Worm (Caenorhabditis elegans) whole organism, L4 larva: ENCODE data around the gene F07C3.3.

Source experiments
- F26F4.8 ChIP-seq: fragments of 200-800 bp; sonication (Bioruptor generic); conservative IDR thresholded peaks from 2 replicates; pipeline ENCODE4 v1.3.6; 2022; ENCODE audit warnings: missing genetic modification characterization, missing compliant biosample characterization
- F44E2.7 ChIP-seq: fragments of 200-800 bp; sonication (Bioruptor generic); IDR thresholded peaks from 2 replicates; pipeline ENCODE4 v2.1.2; 2022; ENCODE audit warnings: missing genetic modification characterization, missing compliant biosample characterization
- F49E8.2 ChIP-seq: sonication (generic microtip); optimal IDR thresholded peaks from 2 replicates; lab custom pipeline; 2016; ENCODE audit warnings: missing compliant biosample characterization, mild to moderate bottlenecking, missing genetic modification characterization, borderline replicate concordance
- R02D3.7 ChIP-seq: fragments of 150-350 bp; sonication (generic microtip); optimal IDR thresholded peaks from 3 replicates; lab custom pipeline; 2014; ENCODE audit warnings: missing biosample characterization, missing genetic modification characterization
- Y105C5A.15 ChIP-seq: fragments of 200-800 bp; sonication (Bioruptor generic); IDR thresholded peaks from 2 replicates; pipeline ENCODE4 v1.3.6; 2022; ENCODE audit warnings: missing genetic modification characterization, missing compliant biosample characterization
- Y75B8A.6 ChIP-seq: fragments of 200-800 bp; sonication (Bioruptor generic); IDR thresholded peaks from 2 replicates; pipeline ENCODE4 v1.3.6; 2022; ENCODE audit warnings: missing genetic modification reagents, missing genetic modification characterization, missing compliant biosample characterization
- ZK337.2 ChIP-seq: fragments of 200-800 bp; sonication (Bioruptor generic); IDR thresholded peaks from 2 replicates; pipeline ENCODE4 v1.3.6; 2022; ENCODE audit warnings: missing genetic modification reagents, missing genetic modification characterization, missing compliant biosample characterization
- attf-4 ChIP-seq: sonication (generic microtip); optimal IDR thresholded peaks from 3 replicates; lab custom pipeline; 2017; ENCODE audit warnings: missing biosample characterization, missing genetic modification characterization
- ceh-20 ChIP-seq: fragments of 200-800 bp; sonication (Bioruptor generic); IDR thresholded peaks from 2 replicates; pipeline ENCODE4 v1.3.6; 2022; ENCODE audit warnings: missing genetic modification reagents, missing genetic modification characterization, missing compliant biosample characterization
- ceh-32 ChIP-seq: sonication (generic microtip); optimal IDR thresholded peaks from 2 replicates; lab custom pipeline; 2016; ENCODE audit warnings: mild to moderate bottlenecking, missing genetic modification characterization, missing compliant biosample characterization; ENCODE audit not compliant: poor library complexity
- ceh-82 ChIP-seq: sonication (generic microtip); optimal IDR thresholded peaks from 2 replicates; lab custom pipeline; 2017; ENCODE audit warnings: missing biosample characterization, missing genetic modification characterization
- cey-2 ChIP-seq: sonication (generic microtip); optimal IDR thresholded peaks from 3 replicates; lab custom pipeline; 2017; ENCODE audit warnings: missing genetic modification characterization, mild to moderate bottlenecking, missing compliant biosample characterization, antibody characterized with exemption, borderline replicate concordance; ENCODE audit not compliant: insufficient read depth
- daf-16 ChIP-seq, 3 experiments: sonication (generic microtip); optimal IDR thresholded peaks; 2 replicates each; lab custom pipeline; 2016 to 2017; ENCODE audit warnings: missing genetic modification characterization in 3 of 3, missing genetic modification reagents in 3 of 3, mild to moderate bottlenecking in 2 of 3, missing compliant biosample characterization in 2 of 3, missing biosample characterization in 1 of 3, moderate library complexity in 1 of 3
- daf-19 ChIP-seq: fragments of 200-800 bp; sonication (Bioruptor generic); conservative IDR thresholded peaks from 2 replicates; pipeline ENCODE4 v1.3.6; 2022; ENCODE audit warnings: missing genetic modification characterization, missing compliant biosample characterization
- daf-8 ChIP-seq: fragments of 200-800 bp; sonication (Bioruptor generic); IDR thresholded peaks from 2 replicates; pipeline ENCODE4 v1.3.6; 2022; ENCODE audit warnings: missing genetic modification characterization, missing compliant biosample characterization
- dmd-6 ChIP-seq: fragments of 200-800 bp; sonication (Bioruptor generic); IDR thresholded peaks from 2 replicates; pipeline ENCODE4 v1.3.6; 2022; ENCODE audit warnings: missing genetic modification reagents, missing genetic modification characterization, missing compliant biosample characterization
- dmd-8 ChIP-seq: fragments of 200-800 bp; sonication (Bioruptor generic); IDR thresholded peaks from 2 replicates; pipeline ENCODE4 v1.3.6; 2022; ENCODE audit warnings: missing genetic modification characterization, missing compliant biosample characterization
- duxl-1 ChIP-seq: sonication (generic microtip); optimal IDR thresholded peaks from 2 replicates; lab custom pipeline; 2016; ENCODE audit warnings: mild to moderate bottlenecking, missing genetic modification characterization, moderate library complexity, missing compliant biosample characterization; ENCODE audit not compliant: poor library complexity
- dve-1 ChIP-seq: sonication (generic microtip); optimal IDR thresholded peaks from 2 replicates; lab custom pipeline; 2017; ENCODE audit warnings: antibody characterized with exemption, mild to moderate bottlenecking, missing genetic modification characterization, missing compliant biosample characterization; ENCODE audit not compliant: insufficient read depth
- egl-43 ChIP-seq: fragments of 200-800 bp; sonication (Bioruptor generic); IDR thresholded peaks from 2 replicates; pipeline ENCODE4 v1.3.6; 2022; ENCODE audit warnings: missing genetic modification reagents, missing genetic modification characterization, missing compliant biosample characterization
- fos-1 ChIP-seq: fragments of 150-350 bp; optimal IDR thresholded peaks from 2 replicates; lab custom pipeline; 2014; ENCODE audit warnings: missing biosample characterization, missing genetic modification characterization
- hlh-11 ChIP-seq: fragments of 200-800 bp; sonication (Bioruptor generic); optimal IDR thresholded peaks from 2 replicates; lab custom pipeline; 2018; ENCODE audit warnings: mild to moderate bottlenecking, missing genetic modification characterization, missing compliant biosample characterization
- hlh-30 ChIP-seq: sonication (generic microtip); optimal IDR thresholded peaks from 2 replicates; lab custom pipeline; 2017; ENCODE audit warnings: antibody characterized with exemption, mild to moderate bottlenecking, missing genetic modification characterization, missing compliant biosample characterization; ENCODE audit not compliant: insufficient read depth
- hmg-1.1 ChIP-seq: fragments of 200-800 bp; sonication (Bioruptor generic); IDR thresholded peaks from 2 replicates; pipeline ENCODE4 v1.3.6; 2022; ENCODE audit warnings: missing genetic modification reagents, missing genetic modification characterization, missing compliant biosample characterization
- lin-38 ChIP-seq: fragments of 200-800 bp; sonication (Bioruptor generic); IDR thresholded peaks from 2 replicates; pipeline ENCODE4 v1.3.6; 2022; ENCODE audit warnings: missing genetic modification reagents, missing genetic modification characterization, missing compliant biosample characterization
- lsy-2 ChIP-seq, 2 experiments: fragments of 150-350 bp in 1 of 2; sonication (generic microtip) in 1 of 2; optimal IDR thresholded peaks; 2 replicates each; lab custom pipeline; 2014 to 2017; ENCODE audit warnings: missing biosample characterization in 2 of 2, missing genetic modification characterization in 2 of 2
- mdt-29 ChIP-seq: fragments of 200-800 bp; sonication (Bioruptor generic); IDR thresholded peaks from 2 replicates; pipeline ENCODE4 v1.3.6; 2022; ENCODE audit warnings: missing genetic modification reagents, missing genetic modification characterization, missing compliant biosample characterization
- mxl-2 ChIP-seq: fragments of 200-800 bp; sonication (Bioruptor generic); conservative IDR thresholded peaks from 2 replicates; pipeline ENCODE4 v1.3.6; 2022; ENCODE audit warnings: missing genetic modification reagents, missing genetic modification characterization, missing compliant biosample characterization
- nhr-102 ChIP-seq: sonication (generic microtip); optimal IDR thresholded peaks from 2 replicates; lab custom pipeline; 2016; ENCODE audit warnings: mild to moderate bottlenecking, missing genetic modification characterization, moderate library complexity, missing compliant biosample characterization
- nhr-11 ChIP-seq: fragments of 150-350 bp; optimal IDR thresholded peaks from 2 replicates; lab custom pipeline; 2014; ENCODE audit warnings: missing biosample characterization, missing genetic modification characterization
- nhr-111 ChIP-seq: fragments of 200-800 bp; sonication (Bioruptor generic); optimal IDR thresholded peaks from 2 replicates; lab custom pipeline; 2018; ENCODE audit warnings: mild to moderate bottlenecking, missing genetic modification characterization, missing compliant biosample characterization
- nhr-41 ChIP-seq: fragments of 200-800 bp; sonication (Bioruptor generic); IDR thresholded peaks from 2 replicates; pipeline ENCODE4 v1.3.6; 2022; ENCODE audit warnings: missing genetic modification reagents, missing genetic modification characterization, missing compliant biosample characterization
- pha-4 ChIP-seq, 2 experiments: fragments of 150-350 bp in 1 of 2; fragments of 200-800 bp in 1 of 2; sonication (Bioruptor generic) in 1 of 2; IDR thresholded peaks in 1 of 2; optimal IDR thresholded peaks in 1 of 2; 2 replicates each; pipeline versions ENCODE4 v1.3.6 to Lab custom; 2014 to 2022; ENCODE audit warnings: missing genetic modification characterization in 2 of 2, missing genetic modification reagents in 2 of 2, missing biosample characterization in 1 of 2, missing compliant biosample characterization in 1 of 2
- php-3 ChIP-seq: fragments of 200-800 bp; sonication (Bioruptor generic); IDR thresholded peaks from 2 replicates; pipeline ENCODE4 v1.3.6; 2022; ENCODE audit warnings: missing genetic modification reagents, missing genetic modification characterization, missing compliant biosample characterization
- pqm-1 ChIP-seq: sonication (generic microtip); optimal IDR thresholded peaks from 2 replicates; lab custom pipeline; 2017; ENCODE audit warnings: missing biosample characterization, missing genetic modification characterization
- saeg-2 ChIP-seq: fragments of 200-800 bp; sonication (Bioruptor generic); IDR thresholded peaks from 2 replicates; pipeline ENCODE4 v1.3.6; 2022; ENCODE audit warnings: missing genetic modification reagents, missing genetic modification characterization, missing compliant biosample characterization
- skn-1 ChIP-seq: fragments of 150-350 bp; optimal IDR thresholded peaks from 2 replicates; lab custom pipeline; 2014; ENCODE audit warnings: missing biosample characterization, missing genetic modification characterization
- snpc-1.2 ChIP-seq: fragments of 200-800 bp; sonication (Bioruptor generic); IDR thresholded peaks from 2 replicates; pipeline ENCODE4 v1.3.6; 2022; ENCODE audit warnings: missing genetic modification reagents, missing genetic modification characterization, missing compliant biosample characterization
- snpc-4 ChIP-seq: fragments of 150-350 bp; optimal IDR thresholded peaks from 2 replicates; lab custom pipeline; 2014; ENCODE audit warnings: missing biosample characterization, missing genetic modification characterization
- tag-97 ChIP-seq: fragments of 200-800 bp; sonication (Bioruptor generic); IDR thresholded peaks from 2 replicates; pipeline ENCODE4 v1.3.6; 2022; ENCODE audit warnings: missing genetic modification characterization, missing compliant biosample characterization
- tra-1 ChIP-seq: fragments of 200-800 bp; sonication (Bioruptor generic); IDR thresholded peaks from 2 replicates; pipeline ENCODE4 v1.3.6; 2022; ENCODE audit warnings: missing genetic modification reagents, missing genetic modification characterization, missing compliant biosample characterization
- unc-130 ChIP-seq: sonication (generic microtip); optimal IDR thresholded peaks from 2 replicates; lab custom pipeline; 2016; ENCODE audit warnings: missing genetic modification reagents, missing genetic modification characterization, missing compliant biosample characterization
- unc-39 ChIP-seq: sonication (generic microtip); optimal IDR thresholded peaks from 2 replicates; lab custom pipeline; 2017; ENCODE audit warnings: missing biosample characterization, missing genetic modification characterization
- vab-7 ChIP-seq: fragments of 200-800 bp; sonication (Bioruptor generic); IDR thresholded peaks from 2 replicates; pipeline ENCODE4 v1.3.6; 2022; ENCODE audit warnings: missing genetic modification reagents, missing genetic modification characterization, missing compliant biosample characterization
- zag-1 ChIP-seq: fragments of 150-350 bp; optimal IDR thresholded peaks from 2 replicates; lab custom pipeline; 2014; ENCODE audit warnings: missing biosample characterization, missing genetic modification characterization
- zfp-2 ChIP-seq: sonication (generic microtip); optimal IDR thresholded peaks from 2 replicates; lab custom pipeline; 2016; ENCODE audit warnings: mild to moderate bottlenecking, missing genetic modification characterization, missing compliant biosample characterization
- zip-11 ChIP-seq: fragments of 200-800 bp; sonication (Bioruptor generic); IDR thresholded peaks from 2 replicates; pipeline ENCODE4 v1.3.6; 2022; ENCODE audit warnings: missing genetic modification characterization, missing compliant biosample characterization
- ztf-7 ChIP-seq: fragments of 150-350 bp; optimal IDR thresholded peaks from 2 replicates; lab custom pipeline; 2014; ENCODE audit warnings: missing biosample characterization, missing genetic modification characterization

F07C3.3 gene

DNA sequence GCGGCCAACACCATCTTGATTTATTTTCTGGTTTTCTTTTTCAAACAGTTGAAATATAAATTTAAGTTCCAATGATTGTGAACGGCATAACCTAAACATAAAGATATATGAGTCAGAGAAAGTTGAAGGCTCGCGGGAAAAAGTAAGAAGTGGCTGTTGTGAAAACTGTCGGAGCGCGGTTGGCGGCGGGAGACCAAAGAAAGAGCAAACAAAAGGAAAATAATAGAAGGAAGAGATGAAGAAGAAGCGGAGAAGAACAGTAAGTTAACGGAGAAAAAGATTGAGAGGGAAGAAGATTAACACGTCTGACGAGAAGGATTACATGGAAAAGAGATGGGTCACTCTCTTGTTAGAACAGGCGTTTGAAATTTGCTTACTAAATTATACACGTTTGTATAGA, 24.8 kb downstream of the F07C3.3 start, which contains the start of gene inx-10:
Gene inx-10 (minus strand): TSS at position 101 of the 400 bp plus-strand sequence.
- TF ChIP-seq ceh-82 (tag; lab: Kevin White, UChicago) (no peak), fos-1 (no peak), Y105C5A.15 (GFP tag; lab: Robert Waterston, UW) (no peak), duxl-1 (no peak), dve-1 (tag; lab: Kevin White, UChicago) (no peak), mdt-29 (GFP tag; lab: Robert Waterston, UW) (no peak), pha-4 (GFP tag; IDR thresholded peaks at IDR 0.05; lab: Robert Waterston, UW) (no peak), pha-4 (tag; optimal IDR thresholded peaks at IDR 0.05; lab: Kevin White, UChicago) (no peak), daf-16 (GFP tag; optimal IDR thresholded peaks at IDR 0.05; lab: Kevin White, UChicago) (no peak), daf-16 (tag; optimal IDR thresholded peaks at IDR 0.05; lab: Kevin White, UChicago) (no peak), zfp-2 (tag; lab: Kevin White, UChicago) (no peak), attf-4 (tag; lab: Kevin White, UChicago) (no peak), ceh-20 (GFP tag; lab: Robert Waterston, UW) (no peak), saeg-2 (GFP tag; lab: Robert Waterston, UW) (no peak)

DNA sequence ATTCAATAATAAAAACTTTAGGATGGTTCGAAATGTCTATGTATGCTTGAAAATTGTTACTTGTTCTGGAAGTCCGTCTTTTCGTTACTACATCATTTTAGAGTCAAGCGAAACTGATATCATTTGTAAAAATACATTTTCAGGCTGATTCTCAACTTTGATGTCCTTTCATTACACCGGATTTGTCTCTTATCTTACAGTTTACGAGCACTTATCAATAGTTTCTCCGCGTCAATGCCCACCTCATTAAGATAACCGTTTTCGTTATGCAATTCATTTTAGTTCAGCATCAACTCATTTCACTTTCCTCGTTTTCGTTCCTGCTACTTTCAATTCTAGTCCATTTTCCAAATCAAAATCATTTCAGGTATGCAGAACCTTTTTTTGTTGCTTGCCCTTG, 29.5 kb downstream of the F07C3.3 start, which contains the start of gene asp-2:
Gene asp-2 (plus strand): TSS at position 368 of the 400 bp plus-strand sequence.
- TF ChIP-seq nhr-11 (tag; lab: Kevin White, UChicago) (no peak), Y75B8A.6 (no peak), R02D3.7 (tag; lab: Kevin White, UChicago) (no peak), dve-1 (tag; lab: Kevin White, UChicago) (peak; percentile 74), hmg-1.1 (GFP tag; lab: Robert Waterston, UW) (no peak), nhr-41 (GFP tag; lab: Robert Waterston, UW) (no peak), ceh-32 (tag; lab: Kevin White, UChicago) (no peak), php-3 (GFP tag; lab: Robert Waterston, UW) (0 out of 2 replicates have a peak, but pooled peaks have one; percentile 53), pqm-1 (tag; lab: Kevin White, UChicago) (peak; percentile 95), tag-97 (GFP tag; lab: Robert Waterston, UW) (no peak), F26F4.8 (GFP tag; lab: Robert Waterston, UW) (no peak), tra-1 (GFP tag; lab: Robert Waterston, UW) (peak; percentile 28; the same call in 1 of the 2 replicates), daf-8 (GFP tag; lab: Robert Waterston, UW) (no peak), skn-1 (tag; lab: Kevin White, UChicago) (no peak), F49E8.2 (tag; lab: Kevin White, UChicago) (no peak), daf-16 (GFP tag; optimal IDR thresholded peaks at IDR 0.05; lab: Kevin White, UChicago) (no peak), daf-16 (tag; optimal IDR thresholded peaks at IDR 0.05; lab: Kevin White, UChicago) (peak; percentile 63), nhr-111 (GFP tag; lab: Kevin White, UChicago) (no peak), nhr-102 (tag; lab: Kevin White, UChicago) (no peak), lin-38 (no peak), mxl-2 (no peak), dmd-8 (GFP tag; lab: Robert Waterston, UW) (no peak), egl-43 (GFP tag; lab: Robert Waterston, UW) (no peak), duxl-1 (no peak), vab-7 (no peak), F44E2.7 (no peak), zag-1 (no peak), ZK337.2 (GFP tag; lab: Robert Waterston, UW) (no peak), cey-2 (no peak), ztf-7 (tag; lab: Kevin White, UChicago) (no peak), unc-130 (GFP tag; lab: Kevin White, UChicago) (no peak), zip-11 (GFP tag; lab: Robert Waterston, UW) (no peak), hlh-30 (tag; lab: Kevin White, UChicago) (no peak), hlh-11 (tag; lab: Kevin White, UChicago) (peak; percentile 57), snpc-1.2 (GFP tag; lab: Robert Waterston, UW) (no peak), unc-39 (tag; lab: Kevin White, UChicago) (no peak), dmd-6 (GFP tag; lab: Robert Waterston, UW) (peak; percentile 69), lsy-2 (tag; optimal IDR thresholded peaks at IDR 0.05; lab: Kevin White, UChicago) (no peak), snpc-4 (tag; lab: Kevin White, UChicago) (no peak), daf-19 (GFP tag; lab: Robert Waterston, UW) (no peak)
